Fruit fly (Drosophila melanogaster) whole organism, prepupa: ENCODE measurements around the gene CG11085.

Experiments
- Blimp-1 ChIP-seq: fragments of 200-800 bp; sonication (Bioruptor generic); optimal IDR thresholded peaks from 3 replicates; lab custom pipeline; 2017; ENCODE audit warnings: missing biosample characterization, missing genetic modification characterization, mild to moderate bottlenecking, moderate library complexity, missing genetic modification reagents
- CG10669 ChIP-seq: fragments of 200-800 bp; sonication (Bioruptor generic); optimal IDR thresholded peaks from 3 replicates; lab custom pipeline; 2018; ENCODE audit warnings: missing biosample characterization, mild to moderate bottlenecking, missing genetic modification characterization, moderate library complexity
- CG11294 ChIP-seq: fragments of 200-800 bp; sonication (Bioruptor generic); IDR thresholded peaks from 2 replicates; pipeline ENCODE4 v1.3.6; 2022; ENCODE audit warnings: missing biosample characterization, missing genetic modification characterization
- CG11762 ChIP-seq: fragments of 200-800 bp; sonication (Bioruptor generic); optimal IDR thresholded peaks from 3 replicates; lab custom pipeline; 2016; ENCODE audit warnings: missing biosample characterization, missing genetic modification characterization; ENCODE audit not compliant: insufficient read depth
- CG11902 ChIP-seq: fragments of 200-800 bp; sonication (Bioruptor generic); optimal IDR thresholded peaks from 3 replicates; lab custom pipeline; 2016; ENCODE audit warnings: missing biosample characterization, missing genetic modification characterization
- CG15336 ChIP-seq: fragments of 200-800 bp; sonication (Bioruptor generic); IDR thresholded peaks from 2 replicates; pipeline ENCODE4 v1.3.6; 2022; ENCODE audit warnings: missing biosample characterization, missing genetic modification characterization
- CG1621 ChIP-seq: fragments of 200-800 bp; sonication (Bioruptor generic); optimal IDR thresholded peaks from 3 replicates; lab custom pipeline; 2018; ENCODE audit warnings: missing biosample characterization, mild to moderate bottlenecking, missing genetic modification characterization
- CG3032 ChIP-seq: fragments of 200-800 bp; optimal IDR thresholded peaks from 2 replicates; lab custom pipeline; 2019; ENCODE audit warnings: missing biosample characterization, mild to moderate bottlenecking, missing genetic modification characterization, moderate library complexity
- CG32006 ChIP-seq: fragments of 200-800 bp; sonication (Bioruptor generic); optimal IDR thresholded peaks from 3 replicates; lab custom pipeline; 2017; ENCODE audit warnings: missing biosample characterization, mild to moderate bottlenecking, missing genetic modification characterization
- CG34406 ChIP-seq: fragments of 200-800 bp; sonication (Bioruptor generic); optimal IDR thresholded peaks from 3 replicates; lab custom pipeline; 2016; ENCODE audit warnings: missing biosample characterization, missing genetic modification characterization
- CG3919 ChIP-seq: fragments of 200-800 bp; sonication (Bioruptor generic); optimal IDR thresholded peaks from 3 replicates; lab custom pipeline; 2016; ENCODE audit warnings: missing biosample characterization, missing genetic modification characterization
- CG6163 ChIP-seq: fragments of 200-800 bp; sonication (Bioruptor generic); IDR thresholded peaks from 3 replicates; pipeline ENCODE4 v1.3.6; 2022; ENCODE audit warnings: missing biosample characterization, missing genetic modification characterization
- CG6276 ChIP-seq: fragments of 200-800 bp; sonication (Bioruptor generic); optimal IDR thresholded peaks from 2 replicates; lab custom pipeline; 2017; ENCODE audit warnings: missing biosample characterization, mild to moderate bottlenecking, missing genetic modification characterization
- CG6792 ChIP-seq: fragments of 200-800 bp; sonication (Bioruptor generic); optimal IDR thresholded peaks from 3 replicates; lab custom pipeline; 2016; ENCODE audit warnings: missing biosample characterization, missing genetic modification characterization
- CG6808 ChIP-seq: fragments of 200-800 bp; sonication (Bioruptor generic); optimal IDR thresholded peaks from 3 replicates; lab custom pipeline; 2017; ENCODE audit warnings: missing biosample characterization, missing genetic modification characterization, mild to moderate bottlenecking, moderate library complexity, missing genetic modification reagents
- CG7368 ChIP-seq: fragments of 200-800 bp; sonication (Bioruptor generic); optimal IDR thresholded peaks from 3 replicates; lab custom pipeline; 2016; ENCODE audit warnings: missing biosample characterization, missing genetic modification characterization
- CG8119 ChIP-seq: fragments of 200-800 bp; sonication (Bioruptor generic); IDR thresholded peaks from 3 replicates; pipeline ENCODE4 v1.3.6; 2022; ENCODE audit warnings: missing biosample characterization, missing genetic modification characterization
- CG8319 ChIP-seq: fragments of 200-800 bp; sonication (Bioruptor generic); optimal IDR thresholded peaks from 3 replicates; lab custom pipeline; 2016; ENCODE audit warnings: missing biosample characterization, missing genetic modification characterization
- CG8632 ChIP-seq: fragments of 200-800 bp; sonication (Bioruptor generic); optimal IDR thresholded peaks from 3 replicates; lab custom pipeline; 2016; ENCODE audit warnings: missing biosample characterization, missing genetic modification characterization
- CG9139 ChIP-seq: fragments of 200-800 bp; sonication (Bioruptor generic); optimal IDR thresholded peaks from 3 replicates; lab custom pipeline; 2017; ENCODE audit warnings: missing biosample characterization, mild to moderate bottlenecking, missing genetic modification characterization
- Eip78C ChIP-seq: fragments of 200-800 bp; sonication (Bioruptor generic); peaks from one replicate; lab custom pipeline; 2016; ENCODE audit warnings: missing biosample characterization, missing genetic modification characterization
- Ets21C ChIP-seq: fragments of 200-800 bp; sonication (Bioruptor generic); optimal IDR thresholded peaks from 3 replicates; lab custom pipeline; 2016; ENCODE audit warnings: missing biosample characterization, missing genetic modification characterization
- Ets96B ChIP-seq: fragments of 200-800 bp; optimal IDR thresholded peaks from 2 replicates; lab custom pipeline; 2019; ENCODE audit warnings: missing biosample characterization, mild to moderate bottlenecking, missing genetic modification characterization, moderate library complexity
- Hr39 ChIP-seq: fragments of 200-800 bp; sonication (Bioruptor generic); optimal IDR thresholded peaks from 2 replicates; lab custom pipeline; 2016; ENCODE audit warnings: missing biosample characterization, missing genetic modification characterization
- Hr4 ChIP-seq: fragments of 200-800 bp; sonication (Bioruptor generic); optimal IDR thresholded peaks from 3 replicates; lab custom pipeline; 2016; ENCODE audit warnings: missing biosample characterization, missing genetic modification characterization
- Met ChIP-seq: fragments of 200-800 bp; sonication (Bioruptor generic); optimal IDR thresholded peaks from 3 replicates; lab custom pipeline; 2016; ENCODE audit warnings: missing biosample characterization, missing genetic modification characterization
- OdsH ChIP-seq: fragments of 200-800 bp; sonication (Bioruptor generic); optimal IDR thresholded peaks from 3 replicates; lab custom pipeline; 2016; ENCODE audit warnings: missing biosample characterization, missing genetic modification characterization
- Sox102F ChIP-seq: fragments of 200-800 bp; sonication (Bioruptor generic); optimal IDR thresholded peaks from 2 replicates; lab custom pipeline; 2016; ENCODE audit warnings: missing biosample characterization, mild to moderate bottlenecking, missing genetic modification characterization
- Sox14 ChIP-seq: fragments of 200-800 bp; sonication (Bioruptor generic); optimal IDR thresholded peaks from 3 replicates; lab custom pipeline; 2016; ENCODE audit warnings: missing biosample characterization, missing genetic modification characterization
- Sox15 ChIP-seq: fragments of 200-800 bp; sonication (Bioruptor generic); optimal IDR thresholded peaks from 3 replicates; lab custom pipeline; 2016; ENCODE audit warnings: missing biosample characterization, missing genetic modification characterization
- achi ChIP-seq: fragments of 200-800 bp; sonication (Bioruptor generic); optimal IDR thresholded peaks from 3 replicates; lab custom pipeline; 2016; ENCODE audit warnings: missing biosample characterization, missing genetic modification characterization
- cyc ChIP-seq: fragments of 200-800 bp; sonication (Bioruptor generic); optimal IDR thresholded peaks from 3 replicates; lab custom pipeline; 2016; ENCODE audit warnings: missing biosample characterization, missing genetic modification characterization
- dac ChIP-seq: fragments of 200-800 bp; sonication (Bioruptor generic); optimal IDR thresholded peaks from 2 replicates; lab custom pipeline; 2017; ENCODE audit warnings: missing biosample characterization, mild to moderate bottlenecking, missing genetic modification characterization
- esn ChIP-seq: fragments of 200-800 bp; sonication (Bioruptor generic); optimal IDR thresholded peaks from 2 replicates; lab custom pipeline; 2016; ENCODE audit warnings: missing biosample characterization, mild to moderate bottlenecking, missing genetic modification characterization, moderate library complexity
- fd59A ChIP-seq: fragments of 200-800 bp; sonication (Bioruptor generic); optimal IDR thresholded peaks from 2 replicates; lab custom pipeline; 2017; ENCODE audit warnings: missing biosample characterization, mild to moderate bottlenecking, missing genetic modification characterization, missing genetic modification reagents
- fd85E ChIP-seq: fragments of 200-800 bp; sonication (Bioruptor generic); optimal IDR thresholded peaks from 3 replicates; lab custom pipeline; 2016; ENCODE audit warnings: missing biosample characterization, missing genetic modification characterization
- fkh ChIP-seq: fragments of 200-800 bp; sonication (Bioruptor generic); optimal IDR thresholded peaks from 3 replicates; lab custom pipeline; 2017; ENCODE audit warnings: missing biosample characterization, mild to moderate bottlenecking, missing genetic modification characterization, moderate library complexity
- lz ChIP-seq: fragments of 200-800 bp; sonication (Bioruptor generic); optimal IDR thresholded peaks from 3 replicates; lab custom pipeline; 2016; ENCODE audit warnings: missing biosample characterization, missing genetic modification characterization
- net ChIP-seq: fragments of 200-800 bp; sonication (Bioruptor generic); optimal IDR thresholded peaks from 3 replicates; lab custom pipeline; 2016; ENCODE audit warnings: missing biosample characterization, missing genetic modification characterization
- pdm3 ChIP-seq: fragments of 200-800 bp; sonication (Bioruptor generic); optimal IDR thresholded peaks from 3 replicates; lab custom pipeline; 2016; ENCODE audit warnings: missing biosample characterization, missing genetic modification characterization
- salr ChIP-seq, 2 experiments: fragments of 200-800 bp; sonication (Bioruptor generic); optimal IDR thresholded peaks; 3 replicates each; lab custom pipeline; 2016 to 2018; ENCODE audit warnings: missing biosample characterization in 2 of 2, missing genetic modification characterization in 2 of 2, mild to moderate bottlenecking in 1 of 2
- spab ChIP-seq: fragments of 200-800 bp; sonication (Bioruptor generic); optimal IDR thresholded peaks from 2 replicates; lab custom pipeline; 2017; ENCODE audit warnings: missing biosample characterization, mild to moderate bottlenecking, missing genetic modification characterization, missing genetic modification reagents
- svp ChIP-seq: fragments of 200-800 bp; sonication (Bioruptor generic); peaks from one replicate; lab custom pipeline; 2016; ENCODE audit warnings: missing biosample characterization, missing genetic modification characterization
- vri ChIP-seq: fragments of 200-800 bp; sonication (Bioruptor generic); optimal IDR thresholded peaks from 3 replicates; lab custom pipeline; 2016; ENCODE audit warnings: missing biosample characterization, mild to moderate bottlenecking, missing genetic modification characterization

Gene CG11085

dm6 chrX:12665112-12665795 is 49.1 kb downstream of the CG11085 start (continued):
- TF ChIP-seq CG7368 (GFP tag; lab: Kevin White, UChicago) (peak; percentile 81), CG8319 (GFP tag; lab: Kevin White, UChicago) (peak; percentile 63), CG11902 (GFP tag; lab: Kevin White, UChicago) (peak; percentile 73), CG6276 (GFP tag; lab: Kevin White, UChicago) (peak; percentile 86), CG11762 (GFP tag; lab: Kevin White, UChicago) (peak; percentile 78), dac (GFP tag; lab: Kevin White, UChicago) (peak; percentile 77), spab (GFP tag; lab: Kevin White, UChicago) (peak; percentile 82), CG3032 (tag; lab: Kevin White, UChicago) (peak; percentile 87), CG34406 (GFP tag; lab: Kevin White, UChicago) (peak; percentile 83), vri (GFP tag; lab: Kevin White, UChicago) (peak; percentile 79), Eip78C (peak; percentile 94), CG10669 (GFP tag; lab: Kevin White, UChicago) (peak; percentile 90), esn (peak; percentile 88), Hr4 (GFP tag; lab: Kevin White, UChicago) (peak; percentile 74), fd85E (GFP tag; lab: Kevin White, UChicago) (peak; percentile 4), lz (GFP tag; lab: Kevin White, UChicago) (peak; percentile 82), CG3919 (GFP tag; lab: Kevin White, UChicago) (peak; percentile 88), Sox15 (GFP tag; lab: Kevin White, UChicago) (peak; percentile 76), CG1621 (tag; lab: Kevin White, UChicago) (peak; percentile 85), pdm3 (peak; percentile 84), CG15336 (GFP tag; lab: Robert Waterston, UW) (peak; percentile 94), Blimp-1 (GFP tag; lab: Kevin White, UChicago) (peak; percentile 73), achi (GFP tag; lab: Kevin White, UChicago) (peak; percentile 88), CG8119 (peak; percentile 93), salr (GFP tag; optimal IDR thresholded peaks at IDR 0.05; lab: Kevin White, UChicago) (peak; percentile 64 to 86), CG6163 (GFP tag; lab: Robert Waterston, UW) (peak; percentile 94), CG32006 (GFP tag; lab: Kevin White, UChicago) (peak; percentile 94), CG6808 (peak; percentile 87), OdsH (peak; percentile 88)

dm6 chrX:12665796-12666338 is 49.8 kb downstream of the CG11085 start:
- peak; percentile 24 for TF ChIP-seq net (GFP tag; lab: Kevin White, UChicago)
- TF ChIP-seq CG11902 (GFP tag; lab: Kevin White, UChicago): no peak

DNA sequence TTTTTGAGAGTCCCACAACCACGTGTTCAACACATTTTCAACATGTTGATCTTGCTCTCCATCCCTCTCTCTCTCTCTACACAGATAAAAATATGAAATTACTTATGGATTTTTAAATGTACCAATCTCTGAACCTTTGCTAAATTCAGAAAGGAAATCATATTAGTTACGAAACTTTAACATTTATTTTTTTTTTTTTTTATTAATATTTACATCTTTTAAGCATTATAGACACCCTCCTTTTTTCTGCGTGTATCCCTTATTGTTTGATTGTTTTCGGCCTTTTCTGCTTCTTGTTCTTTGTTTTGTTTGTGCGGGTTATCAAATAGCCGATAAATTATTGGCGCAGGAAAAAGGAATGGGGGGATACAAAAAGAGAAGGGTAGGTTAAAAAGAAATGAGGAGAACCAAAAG is 50.4 kb downstream of the CG11085 start:
- TF ChIP-seq Ets96B (tag; lab: Kevin White, UChicago): peak; percentile 87
- TF ChIP-seq svp (GFP tag; lab: Kevin White, UChicago): peak; percentile 96
- peak; percentile 66 for TF ChIP-seq fd59A (GFP tag; lab: Kevin White, UChicago)
- peak; percentile 74 for TF ChIP-seq net (GFP tag; lab: Kevin White, UChicago)
- TF ChIP-seq CG6276 (GFP tag; lab: Kevin White, UChicago): peak; percentile 46
- TF ChIP-seq Ets21C (GFP tag; lab: Kevin White, UChicago): peak; percentile 70
- TF ChIP-seq Sox102F (GFP tag; lab: Kevin White, UChicago): peak; percentile 90
- TF ChIP-seq fkh: peak; percentile 86
- TF ChIP-seq Hr39 (GFP tag; lab: Kevin White, UChicago): peak; percentile 78
- TF ChIP-seq spab (GFP tag; lab: Kevin White, UChicago): peak; percentile 76
- peak; percentile 63 for TF ChIP-seq Hr4 (GFP tag; lab: Kevin White, UChicago)
- peak; percentile 81 for TF ChIP-seq vri (GFP tag; lab: Kevin White, UChicago)
- peak; percentile 39 for TF ChIP-seq fd85E (GFP tag; lab: Kevin White, UChicago)
- peak; percentile 67 for TF ChIP-seq Sox15 (GFP tag; lab: Kevin White, UChicago)
- TF ChIP-seq CG10669 (GFP tag; lab: Kevin White, UChicago): peak; percentile 80
- TF ChIP-seq Sox14 (GFP tag; lab: Kevin White, UChicago): peak; percentile 80
- TF ChIP-seq OdsH: peak; percentile 85
- TF ChIP-seq CG1621 (tag; lab: Kevin White, UChicago): peak; percentile 66
- peak; percentile 93 for TF ChIP-seq Met
- peak; percentile 50 for TF ChIP-seq CG9139 (GFP tag; lab: Kevin White, UChicago)
- TF ChIP-seq CG34406 (GFP tag; lab: Kevin White, UChicago): peak; percentile 93
- peak; percentile 93 for TF ChIP-seq CG8632 (GFP tag; lab: Kevin White, UChicago)
- TF ChIP-seq CG11294: peak; percentile 56
- TF ChIP-seq cyc (GFP tag; lab: Kevin White, UChicago): peak; percentile 91
- TF ChIP-seq CG6792 (GFP tag; lab: Kevin White, UChicago): peak; percentile 84
- peak; percentile 85 for TF ChIP-seq achi (GFP tag; lab: Kevin White, UChicago)
- peak; percentile 72 for TF ChIP-seq CG32006 (GFP tag; lab: Kevin White, UChicago)
- peak; percentile 68 for TF ChIP-seq CG11902 (GFP tag; lab: Kevin White, UChicago)
